Worm (Caenorhabditis elegans) whole organism, L1 larva: Measurements from ENCODE around the gene col-181.

Source experiments
- C34B4.2 ChIP-seq: sonication (generic microtip); optimal IDR thresholded peaks from 2 replicates; lab custom pipeline; 2017; ENCODE audit warnings: mild to moderate bottlenecking, missing genetic modification characterization, missing compliant biosample characterization
- F16B12.6 ChIP-seq: fragments of 150-350 bp; optimal IDR thresholded peaks from 2 replicates; lab custom pipeline; 2014; ENCODE audit warnings: missing biosample characterization, missing genetic modification characterization
- Y116A8C.19 ChIP-seq: sonication (generic microtip); optimal IDR thresholded peaks from 2 replicates; lab custom pipeline; 2016; ENCODE audit warnings: missing compliant biosample characterization, missing genetic modification characterization, borderline replicate concordance
- aha-1 ChIP-seq: fragments of 150-350 bp; optimal IDR thresholded peaks from 2 replicates; lab custom pipeline; 2014; ENCODE audit warnings: missing biosample characterization, missing genetic modification characterization
- aly-2 ChIP-seq: fragments of 150-350 bp; optimal IDR thresholded peaks from 2 replicates; lab custom pipeline; 2014; ENCODE audit warnings: missing biosample characterization, missing genetic modification characterization
- ceh-88 ChIP-seq: fragments of 200-800 bp; sonication (Bioruptor generic); IDR thresholded peaks from 2 replicates; pipeline ENCODE4 v1.3.6; 2022; ENCODE audit warnings: missing genetic modification characterization, missing compliant biosample characterization
- ces-1 ChIP-seq: fragments of 150-350 bp; optimal IDR thresholded peaks from 2 replicates; lab custom pipeline; 2014; ENCODE audit warnings: missing biosample characterization, missing genetic modification reagents, missing genetic modification characterization
- dpl-1 ChIP-seq, 3 experiments: fragments of 150-350 bp in 2 of 3; sonication (generic microtip) in 1 of 3; optimal IDR thresholded peaks; 2 replicates each; lab custom pipeline; 2014 to 2017; ENCODE audit warnings: missing biosample characterization in 3 of 3, missing genetic modification characterization in 3 of 3, missing genetic modification reagents in 3 of 3
- efl-1 ChIP-seq, 4 experiments: fragments of 150-350 bp; optimal IDR thresholded peaks in 3 of 4; peaks in 1 of 4; 1 replicate in 1 of 4; 2 replicates in 3 of 4; lab custom pipeline; 2014; ENCODE audit warnings: missing biosample characterization in 2 of 4, missing genetic modification characterization in 2 of 4, missing genetic modification reagents in 2 of 4
- efl-3 ChIP-seq: fragments of 200-800 bp; sonication (Bioruptor generic); optimal IDR thresholded peaks from 2 replicates; lab custom pipeline; 2018; ENCODE audit warnings: mild to moderate bottlenecking, missing genetic modification characterization, missing compliant biosample characterization
- egl-13 ChIP-seq: sonication (generic microtip); optimal IDR thresholded peaks from 2 replicates; lab custom pipeline; 2016; ENCODE audit warnings: missing genotype, missing genetic modification reagents, missing genetic modification characterization, missing compliant biosample characterization
- egl-27 ChIP-seq, 2 experiments: fragments of 150-350 bp in 1 of 2; sonication (generic microtip); optimal IDR thresholded peaks; 3 replicates each; lab custom pipeline; 2017 to 2018; ENCODE audit warnings: missing biosample characterization in 2 of 2, missing genetic modification characterization in 2 of 2, missing genetic modification reagents in 2 of 2
- elt-2 ChIP-seq: sonication (generic microtip); optimal IDR thresholded peaks from 2 replicates; lab custom pipeline; 2016; ENCODE audit warnings: missing genetic modification characterization, mild to moderate bottlenecking, inconsistent platforms, missing compliant biosample characterization, missing genetic modification reagents
- elt-3 ChIP-seq, 6 experiments: fragments of 150-350 bp in 1 of 6; sonication (generic microtip); optimal IDR thresholded peaks; 2 replicates each; lab custom pipeline; 2017 to 2018; ENCODE audit warnings: missing biosample characterization in 6 of 6, missing genetic modification characterization in 6 of 6, inconsistent platforms in 1 of 6
- fos-1 ChIP-seq: fragments of 150-350 bp; optimal IDR thresholded peaks from 2 replicates; lab custom pipeline; 2014; ENCODE audit warnings: missing biosample characterization, missing genetic modification characterization
- grh-1 ChIP-seq: fragments of 200-800 bp; sonication (Bioruptor generic); IDR thresholded peaks from 2 replicates; pipeline ENCODE4 v1.3.6; 2022; ENCODE audit warnings: missing genetic modification reagents, missing genetic modification characterization, missing compliant biosample characterization
- hlh-4 ChIP-seq: sonication (generic microtip); optimal IDR thresholded peaks from 2 replicates; lab custom pipeline; 2016; ENCODE audit warnings: mild to moderate bottlenecking, missing genetic modification characterization, missing compliant biosample characterization
- irx-1 ChIP-seq: sonication (generic microtip); optimal IDR thresholded peaks from 2 replicates; lab custom pipeline; 2016; ENCODE audit warnings: missing genetic modification characterization, missing compliant biosample characterization
- lin-13 ChIP-seq: fragments of 150-350 bp; optimal IDR thresholded peaks from 2 replicates; lab custom pipeline; 2014; ENCODE audit warnings: missing biosample characterization, missing genetic modification reagents, missing genetic modification characterization
- lin-14 ChIP-seq: fragments of 200-800 bp; sonication (Bioruptor generic); optimal IDR thresholded peaks from 2 replicates; lab custom pipeline; 2018; ENCODE audit warnings: mild to moderate bottlenecking, missing genetic modification characterization, moderate library complexity, missing compliant biosample characterization
- lin-15B ChIP-seq: fragments of 150-350 bp; sonication (generic microtip); optimal IDR thresholded peaks from 3 replicates; lab custom pipeline; 2014; ENCODE audit warnings: missing biosample characterization, missing genetic modification characterization
- lin-35 ChIP-seq, 2 experiments: fragments of 150-350 bp; optimal IDR thresholded peaks; 2 replicates each; lab custom pipeline; 2014; ENCODE audit warnings: missing biosample characterization in 2 of 2, missing genetic modification characterization in 2 of 2, missing genetic modification reagents in 2 of 2
- lin-39 ChIP-seq: fragments of 150-350 bp; optimal IDR thresholded peaks from 2 replicates; lab custom pipeline; 2014; ENCODE audit warnings: missing biosample characterization, missing genetic modification reagents, missing genetic modification characterization
- lsy-2 ChIP-seq, 2 experiments: fragments of 150-350 bp; optimal IDR thresholded peaks; 2 replicates each; lab custom pipeline; 2014; ENCODE audit warnings: missing biosample characterization in 2 of 2, missing genetic modification characterization in 2 of 2
- mab-9 ChIP-seq: fragments of 200-800 bp; sonication (Bioruptor generic); IDR thresholded peaks from 2 replicates; pipeline ENCODE4 v1.3.6; 2022; ENCODE audit warnings: missing genetic modification reagents, missing genetic modification characterization, missing compliant biosample characterization
- mef-2 ChIP-seq: fragments of 150-350 bp; optimal IDR thresholded peaks from 2 replicates; lab custom pipeline; 2014; ENCODE audit warnings: missing biosample characterization, missing genetic modification characterization
- nhr-19 ChIP-seq: fragments of 200-800 bp; sonication (Bioruptor generic); conservative IDR thresholded peaks from 2 replicates; pipeline ENCODE4 v1.3.6; 2022; ENCODE audit warnings: missing genetic modification characterization, missing compliant biosample characterization
- nhr-237 ChIP-seq: fragments of 150-350 bp; optimal IDR thresholded peaks from 2 replicates; lab custom pipeline; 2014; ENCODE audit warnings: missing biosample characterization, missing genetic modification characterization
- nhr-28 ChIP-seq: fragments of 150-350 bp; optimal IDR thresholded peaks from 2 replicates; lab custom pipeline; 2014; ENCODE audit warnings: missing biosample characterization, missing genetic modification characterization
- nhr-71 ChIP-seq: sonication (generic microtip); optimal IDR thresholded peaks from 2 replicates; lab custom pipeline; 2016; ENCODE audit warnings: mild to moderate bottlenecking, missing genetic modification characterization, moderate library complexity, missing compliant biosample characterization
- nhr-76 ChIP-seq: sonication (generic microtip); optimal IDR thresholded peaks from 2 replicates; lab custom pipeline; 2017; ENCODE audit warnings: missing biosample characterization, missing genetic modification characterization
- nhr-85 ChIP-seq: sonication (generic microtip); peaks from one replicate; lab custom pipeline; 2016; ENCODE audit warnings: missing genetic modification characterization, inconsistent platforms, missing compliant biosample characterization
- nhr-90 ChIP-seq: sonication (generic microtip); optimal IDR thresholded peaks from 2 replicates; lab custom pipeline; 2016; ENCODE audit warnings: mild to moderate bottlenecking, missing genetic modification characterization, missing compliant biosample characterization; ENCODE audit not compliant: poor library complexity
- pag-3 ChIP-seq: sonication (generic microtip); optimal IDR thresholded peaks from 2 replicates; lab custom pipeline; 2017; ENCODE audit warnings: missing genetic modification characterization, mild to moderate bottlenecking, missing compliant biosample characterization, antibody characterized with exemption, borderline replicate concordance; ENCODE audit not compliant: insufficient read depth
- pax-3 ChIP-seq: fragments of 200-800 bp; sonication (Bioruptor generic); optimal IDR thresholded peaks from 2 replicates; lab custom pipeline; 2018; ENCODE audit warnings: mild to moderate bottlenecking, missing genetic modification characterization, moderate library complexity, missing compliant biosample characterization
- skn-1 ChIP-seq: fragments of 150-350 bp; optimal IDR thresholded peaks from 2 replicates; lab custom pipeline; 2014; ENCODE audit warnings: missing biosample characterization, missing genetic modification characterization
- snpc-4 ChIP-seq: fragments of 150-350 bp; optimal IDR thresholded peaks from 2 replicates; lab custom pipeline; 2014; ENCODE audit warnings: missing biosample characterization, missing genetic modification characterization
- snu-23 ChIP-seq: sonication (generic microtip); optimal IDR thresholded peaks from 2 replicates; lab custom pipeline; 2016; ENCODE audit warnings: missing genetic modification characterization, missing compliant biosample characterization
- sup-37 ChIP-seq: fragments of 200-800 bp; sonication (Bioruptor generic); optimal IDR thresholded peaks from 2 replicates; lab custom pipeline; 2018; ENCODE audit warnings: mild to moderate bottlenecking, missing genetic modification characterization, missing compliant biosample characterization
- swsn-7 ChIP-seq: sonication (generic microtip); optimal IDR thresholded peaks from 2 replicates; lab custom pipeline; 2016; ENCODE audit warnings: missing genetic modification characterization, missing compliant biosample characterization
- tbx-2 ChIP-seq: sonication (generic microtip); optimal IDR thresholded peaks from 2 replicates; lab custom pipeline; 2016; ENCODE audit warnings: missing genetic modification characterization, missing compliant biosample characterization
- unc-86 ChIP-seq: sonication (generic microtip); optimal IDR thresholded peaks from 2 replicates; lab custom pipeline; 2016; ENCODE audit warnings: missing genetic modification characterization, missing compliant biosample characterization
- unc-98 ChIP-seq: fragments of 200-800 bp; sonication (Bioruptor generic); IDR thresholded peaks from 2 replicates; pipeline ENCODE4 v1.3.6; 2022; ENCODE audit warnings: missing genetic modification characterization, missing compliant biosample characterization
- xbp-1 ChIP-seq: sonication (generic microtip); optimal IDR thresholded peaks from 2 replicates; lab custom pipeline; 2016; ENCODE audit warnings: missing genetic modification characterization, missing compliant biosample characterization

The col-181 gene

DNA sequence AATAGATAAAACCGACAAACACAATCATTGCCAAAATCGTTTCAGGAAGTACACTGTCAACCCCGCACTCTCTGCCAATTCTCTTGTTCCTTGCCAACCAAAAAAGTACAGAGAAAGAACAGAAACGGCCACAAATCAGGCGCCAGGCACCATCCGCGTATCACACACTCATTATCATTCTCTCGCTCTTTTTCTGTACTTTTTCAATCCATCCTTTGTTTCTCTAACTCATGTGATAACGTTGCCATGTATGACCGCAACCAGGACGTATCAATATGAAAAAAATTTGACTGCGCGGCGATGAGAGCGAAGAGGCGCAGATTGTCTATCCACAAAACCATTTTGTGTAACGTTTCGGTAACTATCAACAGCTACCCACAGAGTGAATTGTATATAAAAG, at the start of gene col-181:
TSS of gene col-181 (plus strand) at position 301 of the 400 bp plus-strand sequence.
- TF ChIP-seq unc-98 (GFP tag; lab: Robert Waterston, UW): no peak
- TF ChIP-seq efl-3 (GFP tag; lab: Kevin White, UChicago): no peak
- no peak for TF ChIP-seq unc-86 (tag; lab: Kevin White, UChicago)
- TF ChIP-seq F16B12.6: no peak
- no peak for TF ChIP-seq pax-3 (tag; lab: Kevin White, UChicago)
- no peak for TF ChIP-seq lin-14 (GFP tag; lab: Kevin White, UChicago)
- peak; percentile 7 for TF ChIP-seq pag-3 (tag; lab: Kevin White, UChicago)

ce11 chrX:12056973-12057372, 47.8 kb upstream of the col-181 start, which contains the start of gene B0198.3:
TSS of gene B0198.3 (minus strand) at chrX:12057073.
- no peak for TF ChIP-seq snu-23
- no peak for TF ChIP-seq aha-1 (tag; lab: Kevin White, UChicago)
- no peak for TF ChIP-seq pax-3 (tag; lab: Kevin White, UChicago)
- no peak for TF ChIP-seq nhr-19 (GFP tag; lab: Robert Waterston, UW)
- no peak for TF ChIP-seq ceh-88 (GFP tag; lab: Robert Waterston, UW)
- no peak for TF ChIP-seq Y116A8C.19 (tag; lab: Kevin White, UChicago)

ce11 chrX:12064908-12065307, 39.8 kb upstream of the col-181 start, which contains the start of gene lgc-23:
TSS of gene lgc-23 (plus strand) at chrX:12065208.
- TF ChIP-seq egl-27 (tag; optimal IDR thresholded peaks at IDR 0.05; lab: Kevin White, UChicago) (no peak), tbx-2 (no peak), snpc-4 (no peak), lin-13 (GFP tag; lab: Kevin White, UChicago) (no peak), Y116A8C.19 (tag; lab: Kevin White, UChicago) (no peak), lin-35 (GFP tag; optimal IDR thresholded peaks at IDR 0.05; lab: Kevin White, UChicago) (no peak), mef-2 (tag; lab: Kevin White, UChicago) (no peak), swsn-7 (tag; lab: Kevin White, UChicago) (no peak), grh-1 (GFP tag; lab: Robert Waterston, UW) (no peak), hlh-4 (tag; lab: Kevin White, UChicago) (no peak), snu-23 (no peak), lsy-2 (tag; optimal IDR thresholded peaks at IDR 0.05; lab: Kevin White, UChicago) (no peak), skn-1 (no peak), lin-39 (no peak), aha-1 (tag; lab: Kevin White, UChicago) (no peak), egl-13 (tag; lab: Kevin White, UChicago) (no peak), irx-1 (no peak)

ce11 chrX:12068250-12068649, 36.5 kb upstream of the col-181 start, which contains the start of gene lgc-24:
TSS of gene lgc-24 (plus strand) at chrX:12068550.
- TF ChIP-seq elt-2 (tag; lab: Kevin White, UChicago) (no peak), lin-13 (GFP tag; lab: Kevin White, UChicago) (no peak), sup-37 (GFP tag; lab: Kevin White, UChicago) (no peak), fos-1 (no peak), nhr-28 (no peak), snu-23 (no peak), hlh-4 (tag; lab: Kevin White, UChicago) (no peak), aha-1 (tag; lab: Kevin White, UChicago) (no peak), nhr-90 (tag; lab: Kevin White, UChicago) (no peak), nhr-85 (tag; lab: Kevin White, UChicago) (no peak), egl-13 (tag; lab: Kevin White, UChicago) (no peak), mef-2 (tag; lab: Kevin White, UChicago) (no peak), xbp-1 (tag; lab: Kevin White, UChicago) (no peak)

- TF ChIP-seq ceh-88 (GFP tag; lab: Robert Waterston, UW): no peak
- TF ChIP-seq lin-39: no peak
- TF ChIP-seq lin-15B (tag; lab: Kevin White, UChicago): no peak
- TF ChIP-seq C34B4.2 (tag; lab: Kevin White, UChicago): no peak
- TF ChIP-seq skn-1: no peak
- TF ChIP-seq irx-1: no peak
- TF ChIP-seq nhr-76 (tag; lab: Kevin White, UChicago): no peak
- no peak for TF ChIP-seq dpl-1 (GFP tag; optimal IDR thresholded peaks at IDR 0.05; lab: Kevin White, UChicago)
- TF ChIP-seq aly-2 (tag; lab: Kevin White, UChicago): no peak
- TF ChIP-seq nhr-71 (tag; lab: Kevin White, UChicago): no peak
- TF ChIP-seq mab-9: no peak
- no peak for TF ChIP-seq elt-3 (tag; optimal IDR thresholded peaks at IDR 0.05; lab: Kevin White, UChicago)
- no peak for TF ChIP-seq efl-1 (optimal IDR thresholded peaks at IDR 0.05; lab: Kevin White, UChicago)
- TF ChIP-seq efl-1 (GFP tag; optimal IDR thresholded peaks at IDR 0.05 in 1 of 2; lab: Kevin White, UChicago): no peak
- TF ChIP-seq ces-1 (GFP tag; lab: Kevin White, UChicago): no peak
- TF ChIP-seq nhr-237: no peak
- TF ChIP-seq tbx-2: no peak
These were observed 31.0 kb upstream of the col-181 start, which contains the start of gene tmem-145 for ce11 chrX:12073764-12074163. TSS of gene tmem-145 (minus strand) at chrX:12073864.
